Fruit fly (Drosophila melanogaster) whole organism, embryonic: ENCODE measurements around the gene CG2247.

Experiments used
- ATbp ChIP-seq: fragments of 200-800 bp; sonication (Bioruptor generic); optimal IDR thresholded peaks from 2 replicates; lab custom pipeline; 2017; ENCODE audit warnings: missing biosample characterization, mild to moderate bottlenecking, missing genetic modification characterization, missing genetic modification reagents
- Awh ChIP-seq: fragments of 200-800 bp; sonication (Bioruptor generic); IDR thresholded peaks from 2 replicates; pipeline ENCODE4, ENCODE4 v1.3.6; 2022; ENCODE audit warnings: missing biosample characterization, missing genetic modification characterization
- CG10209 ChIP-seq: fragments of 200-800 bp; sonication (Bioruptor generic); optimal IDR thresholded peaks from 3 replicates; lab custom pipeline; 2017; ENCODE audit warnings: missing biosample characterization, mild to moderate bottlenecking, missing genetic modification characterization, missing genetic modification reagents
- CG10267 ChIP-seq: fragments of 200-800 bp; sonication (Bioruptor generic); optimal IDR thresholded peaks from 2 replicates; lab custom pipeline; 2018; ENCODE audit warnings: missing biosample characterization, mild to moderate bottlenecking, missing genetic modification characterization, moderate library complexity
- CG10979 ChIP-seq: fragments of 200-800 bp; sonication (Bioruptor generic); optimal IDR thresholded peaks from 2 replicates; lab custom pipeline; 2018; ENCODE audit warnings: missing biosample characterization, mild to moderate bottlenecking, missing genetic modification characterization, moderate library complexity
- CG11695 ChIP-seq: fragments of 200-800 bp; sonication (Bioruptor generic); IDR thresholded peaks from 3 replicates; pipeline ENCODE4 v1.3.6; 2022; ENCODE audit warnings: missing biosample characterization, missing genetic modification characterization
- CG12942 ChIP-seq: fragments of 200-800 bp; sonication (Bioruptor generic); optimal IDR thresholded peaks from 3 replicates; lab custom pipeline; 2016; ENCODE audit warnings: missing biosample characterization, missing genetic modification characterization
- CG13624 ChIP-seq: fragments of 200-800 bp; sonication (Bioruptor generic); optimal IDR thresholded peaks from 2 replicates; lab custom pipeline; 2016; ENCODE audit warnings: missing biosample characterization, missing genetic modification characterization
- CG14710 ChIP-seq: fragments of 200-800 bp; sonication (Bioruptor generic); optimal IDR thresholded peaks from 3 replicates; lab custom pipeline; 2019; ENCODE audit warnings: missing biosample characterization, mild to moderate bottlenecking, missing genetic modification characterization, moderate library complexity
- CG1603 ChIP-seq: fragments of 200-800 bp; sonication (Bioruptor generic); optimal IDR thresholded peaks from 2 replicates; lab custom pipeline; 2019; ENCODE audit warnings: missing biosample characterization, mild to moderate bottlenecking, missing genetic modification characterization, moderate library complexity
- CG17385 ChIP-seq: fragments of 200-800 bp; sonication (Bioruptor generic); optimal IDR thresholded peaks from 3 replicates; lab custom pipeline; 2018; ENCODE audit warnings: missing biosample characterization, mild to moderate bottlenecking, missing genetic modification characterization
- CG18764 ChIP-seq: fragments of 200-800 bp; sonication (Bioruptor generic); optimal IDR thresholded peaks from 3 replicates; lab custom pipeline; 2016; ENCODE audit warnings: missing biosample characterization, missing genetic modification characterization
- CG2678 ChIP-seq: fragments of 200-800 bp; sonication (Bioruptor generic); optimal IDR thresholded peaks from 3 replicates; lab custom pipeline; 2019; ENCODE audit warnings: missing biosample characterization, mild to moderate bottlenecking, missing genetic modification characterization, moderate library complexity
- CG3726 ChIP-seq: fragments of 200-800 bp; sonication (Bioruptor generic); IDR thresholded peaks from 3 replicates; pipeline ENCODE4, ENCODE4 v1.3.6; 2022; ENCODE audit warnings: missing biosample characterization, missing genetic modification characterization
- CG4424 ChIP-seq: fragments of 200-800 bp; sonication (Bioruptor generic); optimal IDR thresholded peaks from 3 replicates; lab custom pipeline; 2016; ENCODE audit warnings: missing biosample characterization, missing genetic modification characterization
- CG4820 ChIP-seq: fragments of 200-800 bp; sonication (Bioruptor generic); optimal IDR thresholded peaks from 3 replicates; lab custom pipeline; 2016; ENCODE audit warnings: missing biosample characterization, missing genetic modification characterization
- CG8359 ChIP-seq: fragments of 200-800 bp; sonication (Bioruptor generic); optimal IDR thresholded peaks from 2 replicates; lab custom pipeline; 2017; ENCODE audit warnings: missing biosample characterization, mild to moderate bottlenecking, missing genetic modification characterization, borderline replicate concordance
- D ChIP-seq, 2 experiments: fragments of 200-800 bp in 1 of 2; fragments of >200 bp in 1 of 2; sonication (Bioruptor generic) in 1 of 2; optimal IDR thresholded peaks; 2 replicates in 1 of 2; 3 replicates in 1 of 2; lab custom pipeline; 2017; ENCODE audit warnings: mild to moderate bottlenecking in 1 of 2, missing biosample characterization in 1 of 2, missing genetic modification characterization in 1 of 2, missing genetic modification reagents in 1 of 2
- Deaf1 ChIP-seq: fragments of 200-800 bp; optimal IDR thresholded peaks from 3 replicates; lab custom pipeline; 2019; ENCODE audit warnings: missing biosample characterization, mild to moderate bottlenecking, missing genetic modification characterization, moderate library complexity
- Fer1 ChIP-seq: fragments of 200-800 bp; sonication (Bioruptor generic); optimal IDR thresholded peaks from 2 replicates; lab custom pipeline; 2017; ENCODE audit warnings: missing biosample characterization, mild to moderate bottlenecking, missing genetic modification characterization
- HHEX ChIP-seq: fragments of 200-800 bp; sonication (Bioruptor generic); optimal IDR thresholded peaks from 3 replicates; lab custom pipeline; 2017; ENCODE audit warnings: missing biosample characterization, mild to moderate bottlenecking, missing genetic modification characterization, missing genetic modification reagents
- Hr3 ChIP-seq: fragments of 200-800 bp; sonication (Bioruptor generic); optimal IDR thresholded peaks from 3 replicates; lab custom pipeline; 2016; ENCODE audit warnings: missing biosample characterization, missing genetic modification characterization
- Hr51 ChIP-seq, 2 experiments: fragments of 200-800 bp; sonication (Bioruptor generic); optimal IDR thresholded peaks; 2 replicates in 1 of 2; 3 replicates in 1 of 2; lab custom pipeline; 2016 to 2018; ENCODE audit warnings: missing biosample characterization in 2 of 2, missing genetic modification characterization in 2 of 2, mild to moderate bottlenecking in 1 of 2, moderate library complexity in 1 of 2
- Mad ChIP-seq: fragments of 200-800 bp; sonication (Bioruptor generic); optimal IDR thresholded peaks from 2 replicates; lab custom pipeline; 2016; ENCODE audit warnings: missing biosample characterization, missing genetic modification characterization
- Rfx ChIP-seq: fragments of 200-800 bp; sonication (Bioruptor generic); IDR thresholded peaks from 2 replicates; pipeline ENCODE4 v1.3.6; 2022; ENCODE audit warnings: missing biosample characterization, missing genetic modification characterization
- dmrt11E ChIP-seq: fragments of 200-800 bp; sonication (Bioruptor generic); optimal IDR thresholded peaks from 3 replicates; lab custom pipeline; 2018; ENCODE audit warnings: missing biosample characterization, mild to moderate bottlenecking, missing genetic modification characterization, moderate library complexity
- dmrt99B ChIP-seq: fragments of 200-800 bp; sonication (Bioruptor generic); optimal IDR thresholded peaks from 2 replicates; lab custom pipeline; 2018; ENCODE audit warnings: missing biosample characterization, mild to moderate bottlenecking, missing genetic modification characterization, moderate library complexity
- fd3F ChIP-seq: fragments of 200-800 bp; sonication (Bioruptor generic); optimal IDR thresholded peaks from 2 replicates; lab custom pipeline; 2018; ENCODE audit warnings: missing biosample characterization, mild to moderate bottlenecking, missing genetic modification characterization, moderate library complexity
- gfzf ChIP-seq: fragments of 200-800 bp; sonication (Bioruptor generic); optimal IDR thresholded peaks from 2 replicates; lab custom pipeline; 2016; ENCODE audit warnings: missing biosample characterization, mild to moderate bottlenecking, missing genetic modification characterization, moderate library complexity
- jumu ChIP-seq: fragments of 200-800 bp; sonication (Bioruptor generic); optimal IDR thresholded peaks from 3 replicates; lab custom pipeline; 2016; ENCODE audit warnings: missing biosample characterization, missing genetic modification characterization
- nmo ChIP-seq: fragments of 200-800 bp; sonication (Bioruptor generic); optimal IDR thresholded peaks from 2 replicates; lab custom pipeline; 2018; ENCODE audit warnings: missing biosample characterization, mild to moderate bottlenecking, missing genetic modification characterization, moderate library complexity
- oc ChIP-seq: fragments of 200-800 bp; sonication (Bioruptor generic); optimal IDR thresholded peaks from 2 replicates; lab custom pipeline; 2018; ENCODE audit warnings: missing biosample characterization, mild to moderate bottlenecking, missing genetic modification characterization, moderate library complexity
- pan ChIP-seq, 4 experiments: fragments of >200 bp in 3 of 4; fragments of 200-800 bp in 1 of 4; sonication (Bioruptor generic) in 1 of 4; optimal IDR thresholded peaks in 3 of 4; IDR thresholded peaks in 1 of 4; 2 replicates each; pipeline versions ENCODE4 v1.3.6 to Lab custom; 2017 to 2022; ENCODE audit warnings: missing biosample characterization in 2 of 4, missing genetic modification characterization in 2 of 4, mixed read lengths in 1 of 4
- pum ChIP-seq: fragments of 200-800 bp; sonication (Bioruptor generic); optimal IDR thresholded peaks from 2 replicates; lab custom pipeline; 2016; ENCODE audit warnings: missing biosample characterization, missing genetic modification characterization
- repo ChIP-seq: fragments of 200-800 bp; sonication (Bioruptor generic); optimal IDR thresholded peaks from 2 replicates; lab custom pipeline; 2016; ENCODE audit warnings: missing biosample characterization, missing genetic modification characterization
- sisA ChIP-seq: fragments of 200-800 bp; sonication (Bioruptor generic); IDR thresholded peaks from 2 replicates; pipeline ENCODE4 v1.3.6; 2022; ENCODE audit warnings: missing biosample characterization, missing genetic modification characterization
- ssp ChIP-seq: fragments of 200-800 bp; sonication (Bioruptor generic); IDR thresholded peaks from 2 replicates; pipeline ENCODE4 v1.3.6; 2022; ENCODE audit warnings: missing biosample characterization, missing genetic modification characterization
- stc ChIP-seq: fragments of 200-800 bp; sonication (Bioruptor generic); IDR thresholded peaks from 2 replicates; pipeline ENCODE4 v1.3.6; 2022; ENCODE audit warnings: missing biosample characterization, missing genetic modification characterization
- stwl ChIP-seq: fragments of 200-800 bp; sonication (Bioruptor generic); optimal IDR thresholded peaks from 3 replicates; lab custom pipeline; 2018; ENCODE audit warnings: missing biosample characterization, mild to moderate bottlenecking, missing genetic modification characterization, moderate library complexity
- twi ChIP-seq: fragments of 200-800 bp; optimal IDR thresholded peaks from 2 replicates; lab custom pipeline; 2019; ENCODE audit warnings: missing biosample characterization, mild to moderate bottlenecking, missing genetic modification characterization, moderate library complexity
- unpg ChIP-seq: fragments of 200-800 bp; sonication (Bioruptor generic); optimal IDR thresholded peaks from 3 replicates; lab custom pipeline; 2018; ENCODE audit warnings: missing biosample characterization, mild to moderate bottlenecking, missing genetic modification characterization, moderate library complexity
- vvl ChIP-seq: fragments of 200-800 bp; sonication (Bioruptor generic); IDR thresholded peaks from 2 replicates; pipeline ENCODE4 v1.3.6; 2022; ENCODE audit warnings: missing biosample characterization, missing genetic modification characterization
- wor ChIP-seq: fragments of 200-800 bp; sonication (Bioruptor generic); IDR thresholded peaks from 2 replicates; pipeline ENCODE4 v1.3.6; 2022; ENCODE audit warnings: missing biosample characterization, missing genetic modification characterization
- zfh1 ChIP-seq: fragments of 200-800 bp; sonication (Bioruptor generic); IDR thresholded peaks from 3 replicates; pipeline ENCODE4 v1.3.6; 2022; ENCODE audit warnings: missing biosample characterization, missing genetic modification characterization

The CG2247 gene

DNA sequence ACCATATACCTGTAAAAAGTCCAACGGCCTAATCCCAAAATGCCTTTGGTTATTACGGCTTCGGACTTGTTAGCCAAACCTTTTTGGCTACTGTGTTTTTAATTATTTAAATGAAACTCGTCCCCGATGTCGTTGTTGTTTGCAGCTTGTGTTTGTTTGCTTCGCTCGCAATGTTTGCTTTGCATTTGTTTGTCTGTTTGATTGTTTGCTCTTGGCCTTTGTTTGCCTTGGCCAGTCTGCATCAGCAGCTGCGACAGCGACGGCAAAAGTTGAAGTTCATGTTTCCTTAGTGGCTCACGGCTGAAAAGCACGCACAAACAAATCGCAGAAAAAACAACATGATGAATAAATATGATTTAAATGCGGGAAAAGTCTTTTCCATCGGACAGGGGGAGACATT is 49.0 kb upstream of the CG2247 start (continued):
- no peak for TF ChIP-seq CG11695 (GFP tag; lab: Robert Waterston, UW)

DNA sequence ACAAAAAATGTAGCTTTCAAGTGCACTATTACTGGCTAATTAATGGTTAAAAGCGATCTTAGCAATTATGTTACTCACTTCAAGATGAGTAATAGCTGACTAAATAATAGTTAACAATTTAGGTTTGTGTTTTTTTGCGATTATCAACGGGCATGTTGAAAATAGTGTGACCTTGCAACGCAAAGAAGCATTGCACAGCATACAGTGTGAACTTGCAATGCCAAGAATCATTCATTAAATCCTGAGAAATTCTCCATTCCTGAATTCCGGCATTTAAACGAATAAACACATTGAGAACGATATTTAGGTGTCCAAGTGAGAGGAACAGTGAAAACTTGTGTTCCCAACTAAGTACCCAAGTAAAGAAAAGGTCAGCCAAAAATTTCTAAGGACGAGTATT is 48.2 kb upstream of the CG2247 start:
- TF ChIP-seq gfzf (peak; percentile 17), CG4820 (GFP tag; lab: Kevin White, UChicago) (no peak), stwl (tag; lab: Kevin White, UChicago) (peak; percentile 92)

DNA sequence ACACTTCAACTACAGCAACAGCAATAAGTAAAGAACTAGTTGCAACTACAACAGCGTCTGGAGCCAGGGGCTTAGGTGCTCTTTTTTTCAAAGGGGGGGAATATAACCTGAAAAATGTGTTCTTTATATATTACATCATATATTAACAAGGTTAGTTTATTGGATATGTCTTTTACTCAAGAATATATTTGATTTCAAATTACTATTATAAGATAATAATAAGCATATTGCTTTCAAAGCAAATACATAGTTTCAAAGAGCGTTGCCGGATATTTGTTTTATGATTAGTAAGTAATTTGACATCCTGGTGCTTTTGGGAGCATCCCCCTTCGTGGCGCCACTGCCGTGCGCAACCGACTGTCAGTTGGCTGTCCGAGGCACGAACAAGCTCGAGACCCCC is 47.6 kb upstream of the CG2247 start:
- TF ChIP-seq Rfx (GFP tag; lab: Robert Waterston, UW), result peak; percentile 27; the same call in 1 of the 2 replicates
- peak; percentile 37; the same call in 1 of the 2 replicates for TF ChIP-seq ssp (GFP tag; lab: Robert Waterston, UW)
- peak; percentile 35 for TF ChIP-seq oc (tag; lab: Kevin White, UChicago)
- no peak for TF ChIP-seq pan (optimal IDR thresholded peaks at IDR 0.05; lab: Kevin White, UChicago)
- peak in 1 of 2 experiments; percentile 62 for TF ChIP-seq pan (GFP tag; optimal IDR thresholded peaks at IDR 0.05 in 1 of 2, IDR thresholded peaks at IDR 0.05 in 1 of 2)
- no peak for TF ChIP-seq gfzf
- TF ChIP-seq CG2678 (tag; lab: Kevin White, UChicago), result peak; percentile 70
- peak; percentile 49 for TF ChIP-seq ATbp (GFP tag; lab: Kevin White, UChicago)
- peak; percentile 59 for TF ChIP-seq unpg (GFP tag; lab: Kevin White, UChicago)
- peak; percentile 19 for TF ChIP-seq CG8359 (GFP tag; lab: Kevin White, UChicago)
- peak; percentile 16 for TF ChIP-seq twi (tag; lab: Kevin White, UChicago)
- peak; percentile 41 for TF ChIP-seq CG4424 (GFP tag; lab: Kevin White, UChicago)
- no peak for TF ChIP-seq repo (GFP tag; lab: Kevin White, UChicago)
- TF ChIP-seq Hr3 (GFP tag; lab: Kevin White, UChicago), result peak; percentile 44
- peak; percentile 40 for TF ChIP-seq CG14710
- TF ChIP-seq CG17385 (GFP tag; lab: Kevin White, UChicago), result peak; percentile 39
- TF ChIP-seq stc (GFP tag; lab: Robert Waterston, UW), result peak; percentile 66
- TF ChIP-seq vvl (GFP tag; lab: Robert Waterston, UW), result peak; percentile 23; the same call in 1 of the 2 replicates
- TF ChIP-seq D (optimal IDR thresholded peaks at IDR 0.05; lab: Kevin White, UChicago), result no peak
- peak; percentile 7 for TF ChIP-seq D (GFP tag; optimal IDR thresholded peaks at IDR 0.05; lab: Kevin White, UChicago)
- peak; percentile 31 for TF ChIP-seq CG10267 (tag; lab: Kevin White, UChicago)
- no peak for TF ChIP-seq CG13624
- TF ChIP-seq Fer1 (GFP tag; lab: Kevin White, UChicago), result peak; percentile 31
- peak; percentile 80 for TF ChIP-seq dmrt99B (tag; lab: Kevin White, UChicago)
- TF ChIP-seq CG11695 (GFP tag; lab: Robert Waterston, UW), result 0 out of 3 replicates have a peak, but pooled peaks have one; percentile 47
- TF ChIP-seq CG12942 (GFP tag; lab: Kevin White, UChicago), result peak; percentile 9
- TF ChIP-seq fd3F (GFP tag; lab: Kevin White, UChicago), result no peak
- peak; percentile 58 for TF ChIP-seq nmo (GFP tag; lab: Kevin White, UChicago)
- TF ChIP-seq Hr51 (GFP tag; optimal IDR thresholded peaks at IDR 0.05; lab: Kevin White, UChicago), result peak in 1 of 2 experiments; percentile 75
- TF ChIP-seq jumu (GFP tag; lab: Kevin White, UChicago), result no peak
- TF ChIP-seq CG10209 (GFP tag; lab: Kevin White, UChicago), result peak; percentile 26
- TF ChIP-seq CG18764 (GFP tag; lab: Kevin White, UChicago), result peak; percentile 25
- peak; percentile 26; the same call in 1 of the 2 replicates for TF ChIP-seq wor (GFP tag; lab: Robert Waterston, UW)
- peak; percentile 16 for TF ChIP-seq CG1603 (tag; lab: Kevin White, UChicago)
- TF ChIP-seq Awh, result 0 out of 2 replicates have a peak, but pooled peaks have one; percentile 17
- TF ChIP-seq dmrt11E (tag; lab: Kevin White, UChicago), result peak; percentile 44
- no peak for TF ChIP-seq HHEX
- 0 out of 3 replicates have a peak, but pooled peaks have one; percentile 15 for TF ChIP-seq zfh1 (GFP tag; lab: Robert Waterston, UW)
- TF ChIP-seq pum, result no peak
- TF ChIP-seq Deaf1 (tag; lab: Kevin White, UChicago), result peak; percentile 34
- 0 out of 3 replicates have a peak, but pooled peaks have one; percentile 21 for TF ChIP-seq CG3726 (GFP tag; lab: Robert Waterston, UW)
- no peak for TF ChIP-seq Mad (GFP tag; lab: Kevin White, UChicago)
- TF ChIP-seq sisA (GFP tag; lab: Robert Waterston, UW), result peak; percentile 50; the same call in 1 of the 2 replicates
- peak; percentile 72 for TF ChIP-seq CG10979 (tag; lab: Kevin White, UChicago)
